Fruit fly (Drosophila melanogaster): ENCODE results near the gene CG9547.

Gene CG9547

dm6 chr2L:6536044-6536581, 41.8 kb upstream of the CG9547 start (continued):
- TF ChIP-seq CG9727 (GFP tag; optimal IDR thresholded peaks at IDR 0.05) = no peak
- no peak for TF ChIP-seq sr (GFP tag; IDR thresholded peaks at IDR 0.05)
- TF ChIP-seq knrl (GFP tag; IDR thresholded peaks at IDR 0.05; ENCODE audit: partially characterized antibody) = 0 out of 3 replicates have a peak, but pooled peaks have one; percentile 33
- no peak for TF ChIP-seq CG30431 (GFP tag; optimal IDR thresholded peaks at IDR 0.05)
- TF ChIP-seq Trl (optimal IDR thresholded peaks at IDR 0.05) = peak in 1 of 2 experiments; percentile 9
- TF ChIP-seq Trl (GFP tag; optimal IDR thresholded peaks at IDR 0.05) = no peak
- peak; percentile 94 for TF ChIP-seq Adf1 (GFP tag; IDR thresholded peaks at IDR 0.05)
- TF ChIP-seq CG5245 (GFP tag; optimal IDR thresholded peaks at IDR 0.05) = no peak
- TF ChIP-seq cg (GFP tag; optimal IDR thresholded peaks at IDR 0.05) = peak; percentile 26
- no peak for TF ChIP-seq Ada2b (GFP tag; IDR thresholded peaks at IDR 0.05)
- no peak for TF ChIP-seq Ptx1 (GFP tag; IDR thresholded peaks at IDR 0.05)
- TF ChIP-seq CG14710 (tag; optimal IDR thresholded peaks at IDR 0.05) = no peak
- TF ChIP-seq CG12659 (GFP tag; optimal IDR thresholded peaks at IDR 0.05) = no peak
- peak; percentile 89 for TF ChIP-seq Jarid2 (GFP tag; optimal IDR thresholded peaks at IDR 0.05)
- no peak for TF ChIP-seq chm (GFP tag; IDR thresholded peaks at IDR 0.05)
- TF ChIP-seq Dbx (GFP tag; IDR thresholded peaks at IDR 0.05) = no peak
- peak; percentile 84 for TF ChIP-seq sqz (GFP tag; optimal IDR thresholded peaks at IDR 0.05)
- TF ChIP-seq CG7271 (tag; optimal IDR thresholded peaks at IDR 0.05) = no peak
- TF ChIP-seq chinmo (GFP tag; IDR thresholded peaks at IDR 0.05; ENCODE audit: partially characterized antibody) = peak; percentile 82; the same call in 1 of the 4 replicates
- peak; percentile 74 for TF ChIP-seq bbx (GFP tag; IDR thresholded peaks at IDR 0.05; ENCODE audit: partially characterized antibody)
- no peak for TF ChIP-seq ro (GFP tag; IDR thresholded peaks at IDR 0.05)
- TF ChIP-seq lab (GFP tag; optimal IDR thresholded peaks at IDR 0.05) = no peak
- no peak for TF ChIP-seq gsb-n (tag; optimal IDR thresholded peaks at IDR 0.05)
- TF ChIP-seq CG10147 (GFP tag; optimal IDR thresholded peaks at IDR 0.05) = no peak
- TF ChIP-seq CG2712 (tag; optimal IDR thresholded peaks at IDR 0.05) = peak; percentile 81
- TF ChIP-seq dmrt11E (tag; optimal IDR thresholded peaks at IDR 0.05) = no peak
- TF ChIP-seq CG12104 (GFP tag; optimal IDR thresholded peaks at IDR 0.05) = no peak
- no peak for TF ChIP-seq CG7556 (GFP tag; optimal IDR thresholded peaks at IDR 0.05)
- no peak; the same call in 2 of the 3 replicates for TF ChIP-seq ci (GFP tag; IDR thresholded peaks at IDR 0.05)
- no peak for TF ChIP-seq bigmax (GFP tag; optimal IDR thresholded peaks at IDR 0.05)
- no peak for TF ChIP-seq br (optimal IDR thresholded peaks at IDR 0.05)
- no peak for TF ChIP-seq CG12942 (GFP tag; optimal IDR thresholded peaks at IDR 0.05)
- TF ChIP-seq CG17361 (GFP tag; IDR thresholded peaks at IDR 0.05) = no peak
- no peak; the same call in 1 of the 2 replicates for TF ChIP-seq Nf-YA (GFP tag; IDR thresholded peaks at IDR 0.05)
- peak; percentile 94 for TF ChIP-seq CG1832 (GFP tag; optimal IDR thresholded peaks at IDR 0.05)
- 0 out of 2 replicates have a peak, but pooled peaks have one; percentile 31 for TF ChIP-seq CG32767 (GFP tag; IDR thresholded peaks at IDR 0.05)
- TF ChIP-seq ranshi (GFP tag; IDR thresholded peaks at IDR 0.05) = no peak
- no peak for TF ChIP-seq nau (GFP tag; optimal IDR thresholded peaks at IDR 0.05)
- peak; percentile 52 for TF ChIP-seq abd-A (tag; optimal IDR thresholded peaks at IDR 0.05)
- TF ChIP-seq pfk (GFP tag; optimal IDR thresholded peaks at IDR 0.05) = no peak
- no peak for TF ChIP-seq CG13296 (GFP tag; optimal IDR thresholded peaks at IDR 0.05)

Measured in whole organism, embryonic.